Fruit fly (Drosophila melanogaster): ENCODE data around the gene Alg13.

Gene Alg13

dm6 chr3R:29151621-29152092 lies 13.3 kb upstream of the Alg13 start, which contains the start of gene eIF2D (continued):
- no peak for TF ChIP-seq Hey (tag; optimal IDR thresholded peaks at IDR 0.05)
- no peak for TF ChIP-seq CG1792 (GFP tag; optimal IDR thresholded peaks at IDR 0.05)
- peak; percentile 37 for TF ChIP-seq chif (GFP tag; optimal IDR thresholded peaks at IDR 0.05)
- no peak for TF ChIP-seq CG10274 (GFP tag; optimal IDR thresholded peaks at IDR 0.05)
- no peak for TF ChIP-seq CG2889 (GFP tag; IDR thresholded peaks at IDR 0.05)
- peak; percentile 17; the same call in 1 of the 2 replicates for TF ChIP-seq CG32767 (GFP tag; IDR thresholded peaks at IDR 0.05)
- peak; percentile 22 for TF ChIP-seq CG12299 (tag; optimal IDR thresholded peaks at IDR 0.05)
- TF ChIP-seq CG4707 (GFP tag; optimal IDR thresholded peaks at IDR 0.05) = no peak
- TF ChIP-seq Ssrp (tag; optimal IDR thresholded peaks at IDR 0.05) = peak; percentile 34
- peak; percentile 15; the same call in 1 of the 3 replicates for TF ChIP-seq CG14050 (GFP tag; IDR thresholded peaks at IDR 0.05)
- TF ChIP-seq ap (GFP tag; IDR thresholded peaks at IDR 0.05) = 0 out of 2 replicates have a peak, but pooled peaks have one; percentile 21
- TF ChIP-seq CG17568 (GFP tag; optimal IDR thresholded peaks at IDR 0.05) = no peak
- TF ChIP-seq CG7556 (GFP tag; optimal IDR thresholded peaks at IDR 0.05) = peak; percentile 66
- TF ChIP-seq vvl (GFP tag; IDR thresholded peaks at IDR 0.05) = peak; percentile 86
- no peak for TF ChIP-seq sc (optimal IDR thresholded peaks at IDR 0.05)
- TF ChIP-seq sc (GFP tag; optimal IDR thresholded peaks at IDR 0.05) = no peak
- peak; percentile 50 for TF ChIP-seq Hsf (GFP tag; optimal IDR thresholded peaks at IDR 0.05)
- TF ChIP-seq TFAM (GFP tag; optimal IDR thresholded peaks at IDR 0.05) = no peak
- TF ChIP-seq CG30020 (tag; optimal IDR thresholded peaks at IDR 0.05) = peak; percentile 20
- TF ChIP-seq Side (GFP tag; optimal IDR thresholded peaks at IDR 0.05) = peak; percentile 9
- peak; percentile 46 for TF ChIP-seq Camta (GFP tag; optimal IDR thresholded peaks at IDR 0.05)
- TF ChIP-seq Myb (GFP tag; optimal IDR thresholded peaks at IDR 0.05) = peak; percentile 44
- no peak for TF ChIP-seq Atf3 (GFP tag; optimal IDR thresholded peaks at IDR 0.05)
- no peak for TF ChIP-seq CG15073 (GFP tag; optimal IDR thresholded peaks at IDR 0.05)
- peak; percentile 14 for TF ChIP-seq CG33557 (GFP tag; optimal IDR thresholded peaks at IDR 0.05)
- TF ChIP-seq CG12236 (GFP tag; optimal IDR thresholded peaks at IDR 0.05) = no peak
- TF ChIP-seq Sin3A (optimal IDR thresholded peaks at IDR 0.05) = peak; percentile 17
- TF ChIP-seq H2.0 (GFP tag; IDR thresholded peaks at IDR 0.05) = peak; percentile 44; the same call in 1 of the 2 replicates
- TF ChIP-seq Xbp1 (GFP tag; optimal IDR thresholded peaks at IDR 0.05) = peak; percentile 46
- TF ChIP-seq lab (GFP tag; optimal IDR thresholded peaks at IDR 0.05) = peak; percentile 77
- TF ChIP-seq danr (GFP tag; IDR thresholded peaks at IDR 0.05) = no peak

DNA sequence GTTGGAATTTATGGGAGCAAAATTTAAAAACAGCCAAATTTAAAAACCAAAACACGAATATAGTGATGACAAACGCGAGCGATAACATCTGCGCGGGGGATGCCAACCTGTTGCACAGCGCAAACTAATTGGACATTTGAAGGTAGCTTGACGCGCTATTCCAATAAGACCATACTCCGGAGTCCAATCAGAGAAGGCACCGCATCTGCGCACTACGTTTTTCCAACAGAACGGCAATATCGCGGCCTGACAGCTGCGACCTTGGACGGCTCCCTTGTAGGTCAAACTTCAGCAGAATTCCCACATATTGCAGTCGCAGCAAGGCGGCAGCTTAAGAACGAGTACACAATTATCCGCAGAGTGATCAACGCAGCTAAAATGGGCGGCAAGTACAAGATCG lies 9.7 kb upstream of the Alg13 start, which contains the start of the genes CG11882 and Pglym78:
Gene CG11882 (minus strand): TSS at position 101 of the 400 bp plus-strand sequence.
Gene Pglym78 (plus strand): TSS at position 177 of the 400 bp plus-strand sequence.
- TF ChIP-seq CG2199 (GFP tag; IDR thresholded peaks at IDR 0.05) (0 out of 3 replicates have a peak, but pooled peaks have one; percentile 51), br (optimal IDR thresholded peaks at IDR 0.05) (no peak), scrt (GFP tag; optimal IDR thresholded peaks at IDR 0.05) (peak; percentile 62), Neu2 (GFP tag; optimal IDR thresholded peaks at IDR 0.05; ENCODE audit: borderline replicate concordance) (no peak), Bgb (GFP tag; IDR thresholded peaks at IDR 0.05; ENCODE audit: partially characterized antibody) (peak; percentile 62; the same call in 1 of the 2 replicates), sqz (GFP tag; optimal IDR thresholded peaks at IDR 0.05) (no peak), CG10959 (GFP tag; IDR thresholded peaks at IDR 0.05) (no peak), insv (GFP tag; optimal IDR thresholded peaks at IDR 0.05) (peak; percentile 100), CG5953 (GFP tag; IDR thresholded peaks at IDR 0.05) (no peak), CG14050 (GFP tag; IDR thresholded peaks at IDR 0.05) (no peak), CG12236 (GFP tag; optimal IDR thresholded peaks at IDR 0.05) (no peak), CG14965 (GFP tag; optimal IDR thresholded peaks at IDR 0.05; ENCODE audit: borderline replicate concordance) (no peak), da (GFP tag; optimal IDR thresholded peaks at IDR 0.05) (peak; percentile 79), CG12104 (GFP tag; optimal IDR thresholded peaks at IDR 0.05) (no peak), CG3281 (GFP tag; optimal IDR thresholded peaks at IDR 0.05) (no peak), tio (GFP tag; optimal IDR thresholded peaks at IDR 0.05) (no peak), Lim3 (GFP tag; IDR thresholded peaks at IDR 0.05) (no peak), mirr (GFP tag; optimal IDR thresholded peaks at IDR 0.05) (peak; percentile 34), aop (GFP tag; IDR thresholded peaks at IDR 0.05) (no peak), CG9876 (GFP tag; optimal IDR thresholded peaks at IDR 0.05) (peak; percentile 43), knrl (GFP tag; IDR thresholded peaks at IDR 0.05; ENCODE audit: partially characterized antibody) (peak; percentile 48; the same call in 1 of the 3 replicates), luna (GFP tag; optimal IDR thresholded peaks at IDR 0.05) (no peak), NC2β (GFP tag; optimal IDR thresholded peaks at IDR 0.05) (peak; percentile 75), CG7963 (GFP tag; IDR thresholded peaks at IDR 0.05; ENCODE audit: partially characterized antibody) (no peak)
